Fruit fly (Drosophila melanogaster) whole organism, adult: ENCODE data around the gene Cyp4ae1.
A peak's percentile ranks its signal among the peaks of the same experiment; 100 is the strongest.

Source experiments
- CG12768 ChIP-seq: fragments of 200-800 bp; sonication (Bioruptor generic); optimal IDR thresholded peaks from 2 replicates; lab custom pipeline; 2017; ENCODE audit warnings: missing biosample characterization, missing genetic modification characterization, mild to moderate bottlenecking, moderate library complexity, missing genetic modification reagents
- CG14711 ChIP-seq: fragments of 200-800 bp; sonication (Bioruptor generic); optimal IDR thresholded peaks from 2 replicates; lab custom pipeline; 2018; ENCODE audit warnings: missing biosample characterization, mild to moderate bottlenecking, missing genetic modification characterization, moderate library complexity
- CG1620 ChIP-seq: fragments of 200-800 bp; sonication (Bioruptor generic); optimal IDR thresholded peaks from 2 replicates; lab custom pipeline; 2016; ENCODE audit warnings: missing biosample characterization, missing genetic modification characterization
- CG5204 ChIP-seq: fragments of 200-800 bp; sonication (Bioruptor generic); optimal IDR thresholded peaks from 2 replicates; lab custom pipeline; 2016; ENCODE audit warnings: missing biosample characterization, missing genetic modification characterization
- Clk ChIP-seq: fragments of 200-800 bp; sonication (Bioruptor generic); optimal IDR thresholded peaks from 2 replicates; lab custom pipeline; 2017; ENCODE audit warnings: missing biosample characterization, missing genetic modification characterization
- Crg-1 ChIP-seq: fragments of 200-800 bp; sonication (Bioruptor generic); optimal IDR thresholded peaks from 2 replicates; lab custom pipeline; 2016; ENCODE audit warnings: missing biosample characterization, missing genetic modification characterization
- Hr96 ChIP-seq: fragments of 200-800 bp; sonication (Bioruptor generic); optimal IDR thresholded peaks from 2 replicates; lab custom pipeline; 2016; ENCODE audit warnings: missing biosample characterization, missing genetic modification characterization
- cnc ChIP-seq, 2 experiments: fragments of >200 bp; optimal IDR thresholded peaks; 2 replicates each; lab custom pipeline; 2017
- kay ChIP-seq: fragments of 200-800 bp; sonication (Bioruptor generic); peaks from one replicate; lab custom pipeline; 2016; ENCODE audit warnings: missing biosample characterization, missing genetic modification characterization, borderline replicate concordance
- ovo ChIP-seq: fragments of 200-800 bp; sonication (Bioruptor generic); optimal IDR thresholded peaks from 2 replicates; lab custom pipeline; 2016; ENCODE audit warnings: missing biosample characterization, missing genetic modification characterization
- pad ChIP-seq: fragments of 200-800 bp; sonication (Bioruptor generic); optimal IDR thresholded peaks from 3 replicates; lab custom pipeline; 2017; ENCODE audit warnings: missing biosample characterization, missing genetic modification characterization, mild to moderate bottlenecking, moderate library complexity, missing genetic modification reagents
- tj ChIP-seq: fragments of 200-800 bp; sonication (Bioruptor generic); optimal IDR thresholded peaks from 3 replicates; lab custom pipeline; 2017; ENCODE audit warnings: missing biosample characterization, mild to moderate bottlenecking, missing genetic modification characterization, moderate library complexity
- toe ChIP-seq: fragments of 200-800 bp; sonication (Bioruptor generic); optimal IDR thresholded peaks from 2 replicates; lab custom pipeline; 2016; ENCODE audit warnings: missing biosample characterization, missing genetic modification characterization

DNA sequence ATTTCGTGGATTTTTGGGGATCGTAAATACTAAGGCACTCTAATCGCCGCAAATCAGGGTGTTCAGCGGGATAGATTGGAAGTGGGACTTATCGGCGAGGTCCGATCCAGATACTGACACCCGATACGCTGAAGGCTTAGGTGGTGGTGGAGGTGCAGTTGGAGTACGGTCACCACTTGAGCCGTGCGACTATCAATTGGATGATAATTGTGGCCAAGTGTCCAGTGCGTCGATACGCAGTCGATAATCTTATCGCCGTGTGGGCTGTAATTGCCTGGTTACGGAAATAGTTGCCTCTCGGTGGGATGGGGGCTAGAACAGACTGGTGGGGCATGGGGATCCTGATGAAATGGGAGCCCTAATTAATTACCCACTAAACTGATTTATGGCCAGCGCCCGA, 20.5 kb downstream of the Cyp4ae1 start:
- TF ChIP-seq kay (GFP tag; lab: Kevin White, UChicago) (no peak), pad (peak; percentile 10), Hr96 (GFP tag; lab: Kevin White, UChicago) (no peak), Clk (no peak), Crg-1 (GFP tag; lab: Kevin White, UChicago) (no peak), cnc (optimal IDR thresholded peaks at IDR 0.05; lab: Kevin White, UChicago) (no peak), CG14711 (tag; lab: Kevin White, UChicago) (no peak), CG1620 (no peak), toe (GFP tag; lab: Kevin White, UChicago) (no peak), CG12768 (GFP tag; lab: Kevin White, UChicago) (peak; percentile 6), ovo (GFP tag; lab: Kevin White, UChicago) (no peak), CG5204 (GFP tag; lab: Kevin White, UChicago) (no peak), tj (GFP tag; lab: Kevin White, UChicago) (no peak)
